Worm (Caenorhabditis elegans) whole organism, mixed stage, embryonic: Measurements from ENCODE around the gene srlf-22.

Experiments
- M03D4.4 ChIP-seq: sonication (generic microtip); optimal IDR thresholded peaks from 2 replicates; lab custom pipeline; 2017; ENCODE audit warnings: mild to moderate bottlenecking, missing genetic modification characterization, missing compliant biosample characterization
- ceh-43 ChIP-seq: fragments of 200-800 bp; sonication (Bioruptor generic); optimal IDR thresholded peaks from 2 replicates; lab custom pipeline; 2018; ENCODE audit warnings: mild to moderate bottlenecking, missing genetic modification characterization, moderate library complexity, missing compliant biosample characterization
- ceh-83 ChIP-seq: fragments of 200-800 bp; sonication (Bioruptor generic); optimal IDR thresholded peaks from 2 replicates; lab custom pipeline; 2018; ENCODE audit warnings: mild to moderate bottlenecking, missing genetic modification characterization, missing compliant biosample characterization
- ces-1 ChIP-seq: fragments of 150-350 bp; optimal IDR thresholded peaks from 2 replicates; lab custom pipeline; 2014; ENCODE audit warnings: missing biosample characterization, missing genetic modification reagents, missing genetic modification characterization
- drap-1 ChIP-seq: fragments of 200-800 bp; sonication (Bioruptor generic); optimal IDR thresholded peaks from 3 replicates; lab custom pipeline; 2018; ENCODE audit warnings: mild to moderate bottlenecking, missing genetic modification characterization, missing compliant biosample characterization
- elt-1 ChIP-seq: sonication (generic microtip); optimal IDR thresholded peaks from 2 replicates; lab custom pipeline; 2017; ENCODE audit warnings: missing genetic modification characterization, mild to moderate bottlenecking, missing compliant biosample characterization, antibody characterized with exemption, moderate library complexity, borderline replicate concordance; ENCODE audit not compliant: insufficient read depth
- flh-1 ChIP-seq: fragments of 200-800 bp; sonication (Bioruptor generic); optimal IDR thresholded peaks from 2 replicates; lab custom pipeline; 2018; ENCODE audit warnings: mild to moderate bottlenecking, missing genetic modification characterization, moderate library complexity, missing compliant biosample characterization
- ham-2 ChIP-seq: fragments of 200-800 bp; sonication (Bioruptor generic); optimal IDR thresholded peaks from 2 replicates; lab custom pipeline; 2018; ENCODE audit warnings: mild to moderate bottlenecking, missing genetic modification characterization, missing compliant biosample characterization
- lin-13 ChIP-seq: fragments of 150-350 bp; optimal IDR thresholded peaks from 2 replicates; lab custom pipeline; 2014; ENCODE audit warnings: missing biosample characterization, missing genetic modification characterization
- lin-32 ChIP-seq: fragments of 200-800 bp; sonication (Bioruptor generic); optimal IDR thresholded peaks from 2 replicates; lab custom pipeline; 2018; ENCODE audit warnings: mild to moderate bottlenecking, missing genetic modification characterization, missing compliant biosample characterization
- lsy-2 ChIP-seq: fragments of 150-350 bp; optimal IDR thresholded peaks from 2 replicates; lab custom pipeline; 2014; ENCODE audit warnings: missing biosample characterization, missing genetic modification characterization
- mls-2 ChIP-seq: sonication (generic microtip); optimal IDR thresholded peaks from 2 replicates; lab custom pipeline; 2016; ENCODE audit warnings: mild to moderate bottlenecking, missing genetic modification characterization, moderate library complexity, missing compliant biosample characterization
- nhr-12 ChIP-seq: fragments of 150-350 bp; optimal IDR thresholded peaks from 2 replicates; lab custom pipeline; 2014; ENCODE audit warnings: missing biosample characterization, missing genetic modification characterization
- nhr-237 ChIP-seq: fragments of 150-350 bp; optimal IDR thresholded peaks from 2 replicates; lab custom pipeline; 2014; ENCODE audit warnings: missing biosample characterization, missing genetic modification characterization
- nhr-28 ChIP-seq: fragments of 150-350 bp; optimal IDR thresholded peaks from 2 replicates; lab custom pipeline; 2014; ENCODE audit warnings: missing biosample characterization, missing genetic modification characterization
- nhr-76 ChIP-seq: sonication (generic microtip); optimal IDR thresholded peaks from 2 replicates; lab custom pipeline; 2017; ENCODE audit warnings: missing biosample characterization, missing genetic modification characterization
- pha-4 ChIP-seq: fragments of 150-350 bp; optimal IDR thresholded peaks from 2 replicates; lab custom pipeline; 2018; ENCODE audit warnings: missing biosample characterization, missing genetic modification reagents, missing genetic modification characterization
- sem-2 ChIP-seq: fragments of 200-800 bp; sonication (Bioruptor generic); optimal IDR thresholded peaks from 2 replicates; lab custom pipeline; 2018; ENCODE audit warnings: mild to moderate bottlenecking, missing genetic modification characterization, missing compliant biosample characterization
- snpc-4 ChIP-seq: fragments of 150-350 bp; optimal IDR thresholded peaks from 2 replicates; lab custom pipeline; 2014; ENCODE audit warnings: missing biosample characterization, missing genetic modification characterization
- unc-120 ChIP-seq: sonication (generic microtip); optimal IDR thresholded peaks from 2 replicates; lab custom pipeline; 2017; ENCODE audit warnings: missing genetic modification characterization, missing compliant biosample characterization; ENCODE audit not compliant: poor library complexity, severe bottlenecking
- unc-39 ChIP-seq: fragments of 150-350 bp; optimal IDR thresholded peaks from 2 replicates; lab custom pipeline; 2014; ENCODE audit warnings: missing biosample characterization, missing genetic modification characterization
- unc-62 ChIP-seq: fragments of 150-350 bp; optimal IDR thresholded peaks from 2 replicates; lab custom pipeline; 2014; ENCODE audit warnings: missing biosample characterization, missing genetic modification reagents, missing genetic modification characterization
- zip-8 ChIP-seq: fragments of 150-350 bp; optimal IDR thresholded peaks from 2 replicates; lab custom pipeline; 2014; ENCODE audit warnings: missing biosample characterization, missing genetic modification characterization

srlf-22 gene

ce11 chrV:908681-909080 is 17.7 kb downstream of the srlf-22 start:
- TF ChIP-seq pha-4 (tag; lab: Kevin White, UChicago): no peak

- TF ChIP-seq elt-1 (tag; lab: Kevin White, UChicago) (peak; percentile 81), snpc-4 (tag; lab: Kevin White, UChicago) (no peak)
Measured at ce11 chrV:910588-910987, 19.7 kb downstream of the srlf-22 start.

- TF ChIP-seq unc-39 (tag; lab: Kevin White, UChicago) (no peak), snpc-4 (tag; lab: Kevin White, UChicago) (no peak), zip-8 (no peak), unc-120 (tag; lab: Kevin White, UChicago) (no peak), lin-32 (GFP tag; lab: Kevin White, UChicago) (no peak)
Measured at ce11 chrV:911474-911873, 20.5 kb downstream of the srlf-22 start, which contains the start of gene adh-5. Gene adh-5 (plus strand): TSS chrV:911774.

- TF ChIP-seq M03D4.4 (tag; lab: Kevin White, UChicago) (no peak), nhr-76 (tag; lab: Kevin White, UChicago) (no peak), nhr-28 (tag; lab: Kevin White, UChicago) (no peak), ham-2 (GFP tag; lab: Kevin White, UChicago) (no peak), lsy-2 (tag; lab: Kevin White, UChicago) (no peak), nhr-237 (tag; lab: Kevin White, UChicago) (no peak), ceh-43 (no peak), flh-1 (GFP tag; lab: Kevin White, UChicago) (no peak), lin-32 (GFP tag; lab: Kevin White, UChicago) (no peak), nhr-12 (tag; lab: Kevin White, UChicago) (no peak), ces-1 (GFP tag; lab: Kevin White, UChicago) (no peak), drap-1 (GFP tag; lab: Kevin White, UChicago) (no peak), elt-1 (tag; lab: Kevin White, UChicago) (no peak), unc-120 (tag; lab: Kevin White, UChicago) (no peak)
Measured at ce11 chrV:915716-916115, 24.8 kb downstream of the srlf-22 start.

ce11 chrV:917488-917887 is 26.6 kb downstream of the srlf-22 start, which contains the start of gene H24K24.2:
Gene H24K24.2 (plus strand): TSS chrV:917788.
- TF ChIP-seq pha-4 (tag; lab: Kevin White, UChicago) (no peak), ces-1 (GFP tag; lab: Kevin White, UChicago) (no peak), nhr-12 (tag; lab: Kevin White, UChicago) (no peak), unc-62 (GFP tag; lab: Kevin White, UChicago) (no peak), unc-39 (tag; lab: Kevin White, UChicago) (no peak)

- TF ChIP-seq lsy-2 (tag; lab: Kevin White, UChicago): no peak
- TF ChIP-seq sem-2 (GFP tag; lab: Kevin White, UChicago): no peak
- TF ChIP-seq nhr-237 (tag; lab: Kevin White, UChicago): no peak
- TF ChIP-seq zip-8: no peak
- no peak for TF ChIP-seq elt-1 (tag; lab: Kevin White, UChicago)
- TF ChIP-seq unc-39 (tag; lab: Kevin White, UChicago): no peak
- TF ChIP-seq mls-2 (tag; lab: Kevin White, UChicago): no peak
- TF ChIP-seq ceh-83 (GFP tag; lab: Kevin White, UChicago): no peak
- TF ChIP-seq snpc-4 (tag; lab: Kevin White, UChicago): no peak
- no peak for TF ChIP-seq flh-1 (GFP tag; lab: Kevin White, UChicago)
- TF ChIP-seq lin-13 (tag; lab: Kevin White, UChicago): no peak
Measured at ce11 chrV:939341-939740, 48.4 kb downstream of the srlf-22 start.
